Fruit fly (Drosophila melanogaster): ENCODE measurements around the gene CG42346.

The CG42346 gene

DNA sequence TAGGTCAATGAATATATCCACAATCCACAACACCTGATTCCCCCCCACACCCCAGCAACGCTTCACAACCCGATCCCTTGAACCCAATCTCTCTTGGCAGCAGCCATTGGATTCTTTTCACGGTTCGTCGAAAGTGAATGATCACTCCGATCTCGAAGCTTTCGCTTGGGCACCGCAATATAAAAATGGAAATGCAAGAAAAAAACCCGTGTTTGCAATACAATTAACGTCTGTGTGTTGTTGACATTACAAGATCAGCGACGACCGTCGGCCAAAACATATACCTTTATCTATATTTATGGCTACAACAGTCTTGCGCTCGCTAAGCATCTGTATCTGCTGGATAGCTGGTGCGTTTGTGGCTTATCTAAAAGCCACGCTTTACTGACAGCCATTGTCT is 5.1 kb downstream of the CG42346 start (continued):
- TF ChIP-seq CG2202 (tag; optimal IDR thresholded peaks at IDR 0.05) (peak; percentile 34), CG1233 (GFP tag; optimal IDR thresholded peaks at IDR 0.05) (peak; percentile 44), otp (GFP tag; IDR thresholded peaks at IDR 0.05) (peak; percentile 81; the same call in 2 of the 3 replicates), Hmr (GFP tag; optimal IDR thresholded peaks at IDR 0.05) (peak; percentile 24), slbo (GFP tag; IDR thresholded peaks at IDR 0.05) (no peak), tgo (GFP tag; IDR thresholded peaks at IDR 0.05) (no peak), CoRest (tag; optimal IDR thresholded peaks at IDR 0.05) (peak; percentile 2), E2f2 (GFP tag; IDR thresholded peaks at IDR 0.05) (peak; percentile 29; the same call in 1 of the 2 replicates), Ada2b (GFP tag; IDR thresholded peaks at IDR 0.05) (0 out of 2 replicates have a peak, but pooled peaks have one; percentile 12), Dip2 (GFP tag; IDR thresholded peaks at IDR 0.05) (no peak), CG13775 (GFP tag; optimal IDR thresholded peaks at IDR 0.05) (no peak), CG42726 (GFP tag; IDR thresholded peaks at IDR 0.05; ENCODE audit: partially characterized antibody) (no peak), CG18764 (GFP tag; optimal IDR thresholded peaks at IDR 0.05) (peak; percentile 31), Bdp1 (GFP tag; optimal IDR thresholded peaks at IDR 0.05) (peak; percentile 5), CG12071 (GFP tag; optimal IDR thresholded peaks at IDR 0.05) (peak; percentile 53)

DNA sequence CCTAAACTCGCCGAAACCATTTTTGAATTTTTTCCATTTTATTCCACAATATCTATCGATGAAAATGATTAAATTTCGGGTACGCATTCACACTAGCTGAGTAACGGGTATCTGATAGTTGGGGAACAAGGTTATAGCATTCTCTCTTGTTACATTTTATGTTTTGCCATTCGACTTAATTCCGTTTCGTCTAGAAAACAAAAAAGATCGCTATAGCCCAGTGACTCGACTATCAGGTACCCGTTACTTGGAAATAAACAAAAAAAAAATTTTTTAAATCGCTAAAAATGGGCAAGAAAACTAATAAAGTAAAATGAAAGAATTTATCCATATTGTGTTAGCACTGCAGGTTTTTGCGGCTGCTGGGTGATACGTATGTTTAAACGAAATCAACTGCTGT is 6.2 kb downstream of the CG42346 start:
- no peak for TF ChIP-seq E2f1 (GFP tag; IDR thresholded peaks at IDR 0.05)
- TF ChIP-seq CG16813 (GFP tag; IDR thresholded peaks at IDR 0.05; ENCODE audit: partially characterized antibody), result peak; percentile 54
- TF ChIP-seq CG11695 (GFP tag; IDR thresholded peaks at IDR 0.05), result no peak
- no peak for TF ChIP-seq prd (optimal IDR thresholded peaks at IDR 0.05)
- peak; percentile 35; the same call in 2 of the 3 replicates for TF ChIP-seq prd (GFP tag; IDR thresholded peaks at IDR 0.05)
- TF ChIP-seq HLH4C (GFP tag; IDR thresholded peaks at IDR 0.05; ENCODE audit: partially characterized antibody), result peak; percentile 62; the same call in 2 of the 3 replicates
- TF ChIP-seq nerfin-2 (GFP tag; IDR thresholded peaks at IDR 0.05; ENCODE audit: partially characterized antibody), result peak; percentile 60
- no peak for TF ChIP-seq Dll (GFP tag; IDR thresholded peaks at IDR 0.05; ENCODE audit: partially characterized antibody)
- peak; percentile 19 for TF ChIP-seq D19B (GFP tag; optimal IDR thresholded peaks at IDR 0.05)
- 0 out of 3 replicates have a peak, but pooled peaks have one; percentile 11 for TF ChIP-seq mld (GFP tag; IDR thresholded peaks at IDR 0.05; ENCODE audit: partially characterized antibody)
- no peak for TF ChIP-seq CG18764 (GFP tag; optimal IDR thresholded peaks at IDR 0.05)
- no peak for TF ChIP-seq H15 (GFP tag; IDR thresholded peaks at IDR 0.05)
- TF ChIP-seq vnd (GFP tag; IDR thresholded peaks at IDR 0.05; ENCODE audit: partially characterized antibody), result 0 out of 3 replicates have a peak, but pooled peaks have one; percentile 32
- TF ChIP-seq hb (GFP tag; IDR thresholded peaks at IDR 0.05; ENCODE audit: partially characterized antibody), result 0 out of 3 replicates have a peak, but pooled peaks have one; percentile 25
- TF ChIP-seq Ada2b (GFP tag; IDR thresholded peaks at IDR 0.05), result 0 out of 2 replicates have a peak, but pooled peaks have one; percentile 5
- peak; percentile 40; the same call in 1 of the 3 replicates for TF ChIP-seq CG14860 (GFP tag; IDR thresholded peaks at IDR 0.05; ENCODE audit: partially characterized antibody)

- no peak for TF ChIP-seq Stat92E (GFP tag; optimal IDR thresholded peaks at IDR 0.05)
- TF ChIP-seq H15 (GFP tag; IDR thresholded peaks at IDR 0.05), result no peak
- no peak for TF ChIP-seq Side (GFP tag; optimal IDR thresholded peaks at IDR 0.05)
These were observed 14.2 kb downstream of the CG42346 start for dm6 chrX:22846393-22846792.

DNA sequence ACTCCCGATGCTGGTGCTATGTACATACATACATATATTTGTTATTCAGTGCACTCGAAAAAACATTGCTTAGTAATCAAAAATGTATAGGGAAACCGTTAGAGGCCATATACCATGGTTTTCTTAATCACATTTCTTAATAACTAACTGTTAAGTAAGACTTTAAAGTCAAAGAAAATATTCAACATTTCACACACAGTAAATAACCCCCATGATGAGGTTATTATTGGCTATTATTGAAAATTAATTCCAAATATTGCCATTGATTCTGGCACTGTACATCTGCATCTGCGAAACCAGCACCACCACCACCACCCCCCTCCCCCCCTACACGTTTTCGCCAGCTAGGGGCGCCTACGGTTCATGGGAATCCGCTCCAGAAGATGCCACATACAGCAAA is 15.0 kb downstream of the CG42346 start:
- TF ChIP-seq CG9727 (GFP tag; optimal IDR thresholded peaks at IDR 0.05) (no peak), CG4707 (GFP tag; optimal IDR thresholded peaks at IDR 0.05) (no peak), Mad (GFP tag; optimal IDR thresholded peaks at IDR 0.05) (no peak), CG34376 (GFP tag; optimal IDR thresholded peaks at IDR 0.05) (no peak), crol (GFP tag; IDR thresholded peaks at IDR 0.05) (0 out of 2 replicates have a peak, but pooled peaks have one; percentile 23), CG8359 (GFP tag; optimal IDR thresholded peaks at IDR 0.05; ENCODE audit: borderline replicate concordance) (no peak), zfh1 (GFP tag; IDR thresholded peaks at IDR 0.05) (no peak)
